Worm (Caenorhabditis elegans): ENCODE measurements around the gene sri-34.

Gene sri-34

ce11 chrII:3109533-3109932, 49.4 kb downstream of the sri-34 start:
- TF ChIP-seq R02D3.7 (tag; optimal IDR thresholded peaks at IDR 0.05) (no peak), fkh-10 (GFP tag; optimal IDR thresholded peaks at IDR 0.05) (no peak), jun-1 (tag; optimal IDR thresholded peaks at IDR 0.05) (no peak), lin-39 (tag; optimal IDR thresholded peaks at IDR 0.05) (no peak), nhr-67 (tag; optimal IDR thresholded peaks at IDR 0.05) (no peak), elt-2 (tag; optimal IDR thresholded peaks at IDR 0.05) (no peak), tbx-2 (tag; optimal IDR thresholded peaks at IDR 0.05) (no peak), elt-3 (tag; optimal IDR thresholded peaks at IDR 0.05) (no peak), aly-2 (tag; optimal IDR thresholded peaks at IDR 0.05) (no peak), ceh-9 (tag; optimal IDR thresholded peaks at IDR 0.05) (no peak), unc-62 (GFP tag; optimal IDR thresholded peaks at IDR 0.05) (no peak), ceh-16 (tag; optimal IDR thresholded peaks at IDR 0.05) (no peak), lsy-12 (tag; optimal IDR thresholded peaks at IDR 0.05) (no peak), nhr-12 (tag; optimal IDR thresholded peaks at IDR 0.05) (no peak), nhr-237 (tag; optimal IDR thresholded peaks at IDR 0.05) (no peak), nhr-23 (tag; optimal IDR thresholded peaks at IDR 0.05) (no peak), nhr-11 (tag; optimal IDR thresholded peaks at IDR 0.05) (no peak), ZK546.5 (tag; optimal IDR thresholded peaks at IDR 0.05) (no peak)

- no peak for TF ChIP-seq fkh-2 (tag; optimal IDR thresholded peaks at IDR 0.05)
- no peak for TF ChIP-seq mdl-1 (tag; optimal IDR thresholded peaks at IDR 0.05)
- no peak for TF ChIP-seq ama-1 (optimal IDR thresholded peaks at IDR 0.05)
- no peak for TF ChIP-seq nhr-43 (tag; optimal IDR thresholded peaks at IDR 0.05; ENCODE audit: poor library complexity, severe bottlenecking)
- no peak for TF ChIP-seq snpc-4 (tag; optimal IDR thresholded peaks at IDR 0.05)
- no peak for TF ChIP-seq aly-2 (tag; optimal IDR thresholded peaks at IDR 0.05)
- no peak for TF ChIP-seq egl-27 (tag; optimal IDR thresholded peaks at IDR 0.05)
- TF ChIP-seq ceh-82 (tag; optimal IDR thresholded peaks at IDR 0.05) = no peak
- no peak for TF ChIP-seq nfya-1 (tag; optimal IDR thresholded peaks at IDR 0.05; ENCODE audit: insufficient read depth)
- no peak for TF ChIP-seq nhr-67 (tag; optimal IDR thresholded peaks at IDR 0.05)
- no peak for TF ChIP-seq ceh-16 (tag; optimal IDR thresholded peaks at IDR 0.05)
- no peak for TF ChIP-seq elt-1 (tag; optimal IDR thresholded peaks at IDR 0.05)
- TF ChIP-seq pqm-1 (tag; optimal IDR thresholded peaks at IDR 0.05) = no peak
- TF ChIP-seq eor-1 (tag; optimal IDR thresholded peaks at IDR 0.05) = no peak
- TF ChIP-seq zag-1 (tag; optimal IDR thresholded peaks at IDR 0.05) = no peak
- TF ChIP-seq tbx-2 (tag; optimal IDR thresholded peaks at IDR 0.05) = no peak
- no peak for TF ChIP-seq skn-1 (tag; optimal IDR thresholded peaks at IDR 0.05)
These were observed 50.8 kb downstream of the sri-34 start for ce11 chrII:3108101-3108500.
